Worm (Caenorhabditis elegans): Measurements from ENCODE around the gene M03A8.3.

The M03A8.3 gene

DNA sequence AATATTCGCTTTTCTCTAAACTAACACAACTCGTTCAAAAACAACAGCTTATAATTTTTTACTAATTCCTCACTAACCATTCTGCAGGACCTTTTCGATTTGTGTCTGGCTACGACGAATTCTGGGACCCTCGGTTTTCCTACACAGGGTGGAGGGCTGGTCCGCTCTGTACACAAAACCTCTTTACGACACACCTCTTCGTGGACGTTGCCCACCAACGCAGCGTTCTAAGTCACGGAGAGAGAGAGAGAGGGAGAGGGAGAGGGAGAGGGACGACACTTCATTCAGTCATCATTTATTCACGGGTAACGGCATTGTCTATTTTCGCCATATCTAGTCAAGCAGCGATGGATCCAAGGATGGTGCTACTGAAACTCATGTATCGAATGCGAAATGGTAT lies 6.6 kb downstream of the M03A8.3 start, which contains the start of gene atg-2:
Gene atg-2 (plus strand): TSS at position 301 of the 400 bp plus-strand sequence.
- TF ChIP-seq unc-62 (GFP tag; optimal IDR thresholded peaks at IDR 0.05), result no peak

- no peak for TF ChIP-seq unc-62 (GFP tag; optimal IDR thresholded peaks at IDR 0.05)
Measured at ce11 chrX:6807137-6807861, 7.4 kb downstream of the M03A8.3 start.

ce11 chrX:6808239-6808638 lies 8.4 kb downstream of the M03A8.3 start:
- TF ChIP-seq unc-62 (GFP tag; optimal IDR thresholded peaks at IDR 0.05), result no peak

DNA sequence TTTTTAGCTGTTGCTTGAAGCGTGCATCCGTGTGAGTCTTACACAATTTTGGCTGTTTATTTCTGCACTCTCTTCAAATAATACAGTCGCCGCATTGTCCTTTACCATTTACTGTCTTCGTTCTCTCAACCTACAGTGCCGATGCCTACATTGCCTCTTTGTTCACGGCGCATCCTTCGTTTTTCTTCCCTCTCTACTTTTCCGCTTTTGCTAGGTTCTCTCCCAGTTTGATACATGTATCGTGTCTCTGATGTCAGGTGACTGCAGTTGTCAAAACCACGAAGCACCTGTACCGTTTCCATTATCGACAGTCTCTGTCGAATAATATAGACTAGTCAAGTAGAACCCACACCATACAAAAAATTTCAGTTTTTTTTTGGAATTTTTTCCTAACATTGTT lies 8.8 kb downstream of the M03A8.3 start:
- no peak for TF ChIP-seq unc-62 (GFP tag; optimal IDR thresholded peaks at IDR 0.05)

DNA sequence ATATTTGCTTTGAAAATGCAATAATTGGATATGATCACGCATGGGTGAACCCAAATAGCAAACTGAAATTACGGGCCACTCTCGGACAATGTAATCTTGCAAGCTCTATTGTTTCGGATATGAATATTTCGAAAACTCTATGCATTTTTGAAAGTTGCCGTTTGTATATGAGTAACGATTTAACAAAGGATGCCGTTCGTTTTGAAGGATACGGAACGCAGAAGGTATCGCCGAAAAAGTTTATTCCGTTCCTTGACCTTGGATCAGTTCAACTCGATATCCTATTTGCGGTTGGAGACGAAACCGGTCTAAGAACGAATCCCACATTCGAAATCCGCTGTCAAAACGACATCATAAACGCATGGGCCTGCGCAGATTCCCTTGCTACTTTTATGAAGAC lies 13.2 kb downstream of the M03A8.3 start:
- TF ChIP-seq unc-62 (GFP tag; optimal IDR thresholded peaks at IDR 0.05), result no peak

ce11 chrX:6818036-6818488 lies 18.2 kb downstream of the M03A8.3 start, which contains the start of gene dhs-28:
dhs-28 (plus strand) TSS chrX:6818438.
- TF ChIP-seq unc-62 (GFP tag; optimal IDR thresholded peaks at IDR 0.05), result no peak

DNA sequence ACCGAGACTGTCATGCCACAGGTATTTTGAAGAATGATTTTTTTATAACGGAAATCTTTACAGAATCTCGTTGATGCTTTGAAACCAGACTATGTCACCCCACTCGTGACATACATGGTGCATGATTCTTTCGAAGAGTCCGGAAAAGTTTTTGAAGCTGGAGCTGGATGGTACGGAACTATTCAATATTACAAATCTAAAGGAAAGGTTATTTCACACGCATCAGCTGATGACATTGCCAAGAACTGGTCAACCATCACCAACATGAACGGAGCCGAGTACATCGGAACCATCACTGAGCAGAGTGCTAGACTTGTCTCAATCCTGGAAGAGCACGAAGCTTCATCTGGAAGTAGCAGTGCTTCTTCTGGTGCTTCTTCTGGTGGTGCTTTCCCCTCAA lies 19.3 kb downstream of the M03A8.3 start:
- TF ChIP-seq unc-62 (GFP tag; optimal IDR thresholded peaks at IDR 0.05), result no peak

DNA sequence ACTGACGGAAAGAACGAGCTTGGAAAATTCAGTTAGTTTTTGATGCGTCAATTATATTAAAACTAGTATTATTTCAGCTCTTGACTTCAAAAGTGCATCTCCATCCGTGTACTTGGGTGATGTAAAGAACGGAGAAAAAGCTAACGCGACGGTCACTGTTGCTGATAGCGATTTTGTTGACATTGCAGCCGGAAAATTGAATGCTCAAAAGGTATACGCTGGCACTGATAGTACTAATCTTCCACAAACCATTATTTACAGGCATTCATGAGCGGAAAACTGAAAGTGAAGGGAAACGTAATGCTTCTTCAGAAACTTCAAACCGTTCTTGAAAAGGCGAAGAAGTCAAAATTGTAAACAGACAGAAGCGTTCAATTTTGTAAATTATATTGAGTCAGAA lies 19.8 kb downstream of the M03A8.3 start:
- no peak for TF ChIP-seq unc-62 (GFP tag; optimal IDR thresholded peaks at IDR 0.05)

DNA sequence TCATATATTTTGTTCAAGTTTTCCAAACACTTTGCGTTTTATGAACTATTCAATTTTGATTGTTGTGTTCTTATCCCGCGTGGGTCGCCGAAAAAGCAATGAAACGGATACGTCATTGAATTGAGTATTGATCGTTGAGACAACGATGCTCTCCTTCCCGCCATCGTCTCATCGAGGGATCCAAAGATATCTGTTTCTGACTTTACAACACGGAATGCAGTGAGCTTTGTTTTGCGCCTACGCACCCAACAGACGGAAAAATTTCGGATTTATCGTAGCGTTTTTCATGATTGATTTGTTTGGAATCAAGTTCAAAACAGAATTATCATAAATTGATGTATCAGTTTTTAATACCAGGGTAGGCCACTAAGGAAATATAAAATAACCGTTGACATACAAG lies 22.7 kb downstream of the M03A8.3 start:
- TF ChIP-seq unc-62 (GFP tag; optimal IDR thresholded peaks at IDR 0.05), result no peak

DNA sequence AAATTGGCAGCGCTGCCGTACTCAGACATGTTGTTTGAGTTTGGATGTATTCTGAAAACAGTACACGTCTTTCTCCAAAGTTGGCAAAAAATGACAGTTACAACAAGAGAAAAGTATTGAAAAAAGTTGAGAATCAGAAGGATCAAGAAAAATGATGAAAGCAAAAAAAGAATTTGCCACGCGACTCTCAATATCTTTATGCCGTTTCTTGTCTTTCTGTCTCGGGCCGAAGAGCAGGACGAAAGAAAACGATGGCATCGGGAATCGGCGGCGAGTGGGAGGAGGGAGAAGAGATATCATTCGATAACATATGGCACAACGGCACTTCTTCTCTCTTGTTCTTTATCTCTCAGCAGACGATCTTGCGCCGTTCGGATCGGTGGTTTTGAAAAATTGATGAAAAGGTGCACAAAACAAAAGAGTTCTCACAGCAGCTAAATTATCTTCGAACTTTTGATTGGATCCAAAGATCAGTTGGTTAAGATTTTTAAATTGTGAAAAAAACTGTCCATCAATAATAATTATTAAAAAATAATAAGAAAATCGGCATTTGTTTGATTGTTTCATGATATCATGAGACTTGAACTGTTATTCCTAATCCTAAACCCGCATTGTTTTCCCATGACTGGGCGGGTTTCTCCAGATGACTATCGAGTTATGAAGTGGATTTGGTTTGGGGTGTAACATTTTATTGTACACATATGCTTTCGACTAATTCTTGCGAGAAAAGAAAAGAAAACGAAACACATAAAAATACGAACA lies 23.5 kb downstream of the M03A8.3 start, which contains the start of gene gei-15:
Gene gei-15 (minus strand): TSS at position 51 of the 762 bp plus-strand sequence.
- no peak for TF ChIP-seq unc-62 (GFP tag; optimal IDR thresholded peaks at IDR 0.05)

DNA sequence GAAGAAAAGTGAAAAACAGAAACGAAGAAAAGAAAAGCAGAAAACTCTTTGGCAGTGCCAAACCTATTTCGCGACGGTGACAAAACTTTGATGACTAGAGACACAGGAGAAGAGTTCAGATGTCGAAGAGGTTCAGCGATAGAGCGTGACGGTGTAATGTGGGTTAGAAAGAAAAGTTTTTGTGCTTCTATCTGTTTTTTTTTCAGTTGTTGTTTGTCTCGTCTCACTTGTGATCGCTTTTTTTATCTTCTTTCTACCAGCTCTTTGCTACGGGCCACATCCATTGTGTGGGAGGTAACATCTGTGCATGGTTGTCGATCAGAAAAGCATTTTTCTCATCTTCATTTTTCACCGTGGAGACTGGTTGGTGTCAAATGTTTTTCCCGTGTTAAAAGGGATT lies 26.0 kb downstream of the M03A8.3 start, which contains the start of gene F41B4.1:
Gene F41B4.1 (minus strand): TSS at position 23 of the 400 bp plus-strand sequence.
- TF ChIP-seq unc-62 (GFP tag; optimal IDR thresholded peaks at IDR 0.05), result no peak

ce11 chrX:6835166-6835565 lies 35.3 kb downstream of the M03A8.3 start, which contains the start of gene F41B4.2:
F41B4.2 (minus strand) TSS chrX:6835266.
- no peak for TF ChIP-seq unc-62 (GFP tag; optimal IDR thresholded peaks at IDR 0.05)

ce11 chrX:6836065-6836527 lies 36.2 kb downstream of the M03A8.3 start, which contains the start of gene F41B4.3:
F41B4.3 (minus strand) TSS chrX:6836115.
- TF ChIP-seq unc-62 (GFP tag; optimal IDR thresholded peaks at IDR 0.05), result no peak

- TF ChIP-seq unc-62 (GFP tag; optimal IDR thresholded peaks at IDR 0.05), result no peak
Measured at ce11 chrX:6840670-6841308, 40.9 kb downstream of the M03A8.3 start, which contains the start of the genes glr-6 and asg-2. glr-6 (minus strand) TSS chrX:6840720. asg-2 (plus strand) TSS chrX:6841258.

DNA sequence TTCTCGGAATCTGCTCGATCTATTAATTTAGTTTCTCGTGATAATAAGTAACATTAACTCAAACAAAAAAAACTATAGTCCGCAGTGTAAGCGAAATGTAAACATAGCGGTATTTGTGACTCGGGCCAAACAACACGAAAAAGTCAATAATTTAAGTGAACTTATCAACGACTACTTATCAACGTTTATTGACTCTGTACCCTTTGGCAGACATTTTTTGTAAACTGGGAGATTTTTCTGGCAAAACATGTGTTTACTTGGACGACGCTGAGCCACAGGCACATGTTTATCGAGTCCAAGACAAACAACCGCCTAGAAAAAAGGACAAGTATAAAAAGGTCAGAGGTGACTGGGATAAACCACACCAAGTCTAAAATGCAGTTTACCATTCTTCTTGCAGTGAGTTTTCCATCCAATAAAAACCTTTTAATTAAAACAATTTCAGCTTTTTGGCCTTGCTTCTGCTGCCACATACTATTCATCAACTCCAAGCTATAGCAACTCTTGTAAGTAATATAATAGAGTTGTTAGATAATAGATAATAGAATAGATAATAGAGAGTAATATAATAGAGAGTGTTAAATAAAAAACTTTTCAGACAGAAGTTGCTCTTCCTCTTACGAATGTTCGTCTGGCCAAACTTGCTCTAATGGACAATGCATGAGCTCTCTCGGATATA lies 44.7 kb downstream of the M03A8.3 start, which contains the start of gene C53B7.3:
Gene C53B7.3 (plus strand): TSS at position 362 of the 679 bp plus-strand sequence.
- TF ChIP-seq unc-62 (GFP tag; optimal IDR thresholded peaks at IDR 0.05), result no peak

All from whole organism, dauer.